Fruit fly (Drosophila melanogaster): ENCODE data around the gene ntc.

The ntc gene

DNA sequence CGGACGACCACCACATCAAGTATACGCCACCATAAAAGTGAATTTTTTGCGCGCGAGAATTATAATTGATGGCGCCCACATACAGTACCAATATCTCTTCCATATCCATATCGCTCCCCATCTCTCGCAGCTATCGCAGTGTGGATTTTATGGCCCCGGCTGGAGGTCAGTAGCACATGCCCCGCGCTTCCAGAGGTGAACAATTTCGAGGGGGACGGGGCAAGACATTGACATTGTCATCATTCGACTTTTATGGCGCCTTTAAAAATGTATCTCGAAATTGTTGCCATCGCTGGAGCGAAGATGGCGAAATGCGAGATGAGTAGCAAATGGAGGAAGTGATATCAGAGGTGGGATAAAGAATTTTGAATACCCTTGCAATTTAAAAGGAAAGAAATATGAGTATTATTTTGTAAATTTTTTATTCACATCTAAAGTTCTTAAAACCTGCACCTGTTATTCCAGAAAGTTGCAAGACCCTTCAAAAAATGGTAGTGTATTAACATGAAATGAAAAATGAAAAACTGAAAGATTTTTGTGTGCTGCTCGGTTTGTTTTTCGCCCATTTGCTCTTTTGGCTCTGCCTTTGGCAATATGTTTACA, 45.8 kb downstream of the ntc start:
- TF ChIP-seq tna (GFP tag; IDR thresholded peaks at IDR 0.05; ENCODE audit: partially characterized antibody) = no peak
- no peak for TF ChIP-seq Kr (GFP tag; optimal IDR thresholded peaks at IDR 0.05)
- no peak for TF ChIP-seq CG15601 (tag; optimal IDR thresholded peaks at IDR 0.05)
- TF ChIP-seq CG11560 (tag; IDR thresholded peaks at IDR 0.05) = no peak
- TF ChIP-seq Opbp (GFP tag; IDR thresholded peaks at IDR 0.05; ENCODE audit: partially characterized antibody) = no peak
- TF ChIP-seq pros (GFP tag; optimal IDR thresholded peaks at IDR 0.05) = no peak
- TF ChIP-seq Hr39 (optimal IDR thresholded peaks at IDR 0.05) = no peak
- TF ChIP-seq CG1832 (GFP tag; optimal IDR thresholded peaks at IDR 0.05) = no peak
- TF ChIP-seq hth (optimal IDR thresholded peaks at IDR 0.05) = no peak
- TF ChIP-seq ATbp (GFP tag; optimal IDR thresholded peaks at IDR 0.05) = no peak
- TF ChIP-seq sob (GFP tag; IDR thresholded peaks at IDR 0.05) = peak; percentile 50; the same call in 1 of the 2 replicates
- peak; percentile 55; the same call in 1 of the 4 replicates for TF ChIP-seq chinmo (GFP tag; IDR thresholded peaks at IDR 0.05; ENCODE audit: partially characterized antibody)
- no peak for TF ChIP-seq CG33213 (GFP tag; optimal IDR thresholded peaks at IDR 0.05)
- no peak for TF ChIP-seq CG4617 (GFP tag; optimal IDR thresholded peaks at IDR 0.05; ENCODE audit: borderline replicate concordance)
- no peak for TF ChIP-seq Jarid2 (GFP tag; optimal IDR thresholded peaks at IDR 0.05)
- TF ChIP-seq CG14441 (GFP tag; IDR thresholded peaks at IDR 0.05) = no peak
- TF ChIP-seq CG2875 (GFP tag; optimal IDR thresholded peaks at IDR 0.05) = no peak
- peak; percentile 31 for TF ChIP-seq CG10147 (GFP tag; optimal IDR thresholded peaks at IDR 0.05)
- TF ChIP-seq bigmax (GFP tag; optimal IDR thresholded peaks at IDR 0.05) = no peak
- TF ChIP-seq CG9932 (GFP tag; IDR thresholded peaks at IDR 0.05) = peak; percentile 74
- TF ChIP-seq CG4854 (GFP tag; optimal IDR thresholded peaks at IDR 0.05) = no peak
- peak; percentile 50 for TF ChIP-seq ems (GFP tag; optimal IDR thresholded peaks at IDR 0.05)
- peak in 1 of 2 experiments; percentile 15 for TF ChIP-seq chif (GFP tag; optimal IDR thresholded peaks at IDR 0.05)
- TF ChIP-seq Xrp1 (GFP tag; IDR thresholded peaks at IDR 0.05) = no peak
- no peak for TF ChIP-seq toy (GFP tag; IDR thresholded peaks at IDR 0.05)
- no peak for TF ChIP-seq Hey (tag; optimal IDR thresholded peaks at IDR 0.05)
- TF ChIP-seq Atf3 (GFP tag; optimal IDR thresholded peaks at IDR 0.05) = no peak
- no peak for TF ChIP-seq nom (GFP tag; optimal IDR thresholded peaks at IDR 0.05)
- TF ChIP-seq ase (GFP tag; IDR thresholded peaks at IDR 0.05) = peak; percentile 44; the same call in 2 of the 3 replicates
- no peak for TF ChIP-seq Dip2 (GFP tag; IDR thresholded peaks at IDR 0.05)
- TF ChIP-seq psq (GFP tag; optimal IDR thresholded peaks at IDR 0.05) = no peak
- no peak for TF ChIP-seq B-H2 (GFP tag; optimal IDR thresholded peaks at IDR 0.05)
- TF ChIP-seq E2f2 (GFP tag; IDR thresholded peaks at IDR 0.05) = no peak
- TF ChIP-seq lbe (GFP tag; optimal IDR thresholded peaks at IDR 0.05) = no peak
- no peak for TF ChIP-seq Fer2 (tag; optimal IDR thresholded peaks at IDR 0.05)
- TF ChIP-seq CG18619 (GFP tag; optimal IDR thresholded peaks at IDR 0.05) = peak; percentile 20
- peak; percentile 13 for TF ChIP-seq Myb (GFP tag; optimal IDR thresholded peaks at IDR 0.05)
- TF ChIP-seq ab (GFP tag; optimal IDR thresholded peaks at IDR 0.05) = no peak
- peak; percentile 41 for TF ChIP-seq CG17359 (tag; optimal IDR thresholded peaks at IDR 0.05)
- TF ChIP-seq dimm (GFP tag; IDR thresholded peaks at IDR 0.05) = no peak
- no peak for TF ChIP-seq nerfin-2 (GFP tag; IDR thresholded peaks at IDR 0.05; ENCODE audit: partially characterized antibody)
- no peak for TF ChIP-seq eve (GFP tag; optimal IDR thresholded peaks at IDR 0.05)
- peak; percentile 16 for TF ChIP-seq CG4424 (GFP tag; optimal IDR thresholded peaks at IDR 0.05)
- peak; percentile 9 for TF ChIP-seq CG9727 (GFP tag; optimal IDR thresholded peaks at IDR 0.05)
- TF ChIP-seq klu (GFP tag; IDR thresholded peaks at IDR 0.05) = no peak
- TF ChIP-seq ttk (GFP tag; IDR thresholded peaks at IDR 0.05) = no peak
- TF ChIP-seq Bteb2 (GFP tag; optimal IDR thresholded peaks at IDR 0.05) = peak; percentile 31
- no peak for TF ChIP-seq wdn (GFP tag; IDR thresholded peaks at IDR 0.05)
- TF ChIP-seq br (optimal IDR thresholded peaks at IDR 0.05) = no peak
- peak; percentile 32 for TF ChIP-seq CG3281 (GFP tag; optimal IDR thresholded peaks at IDR 0.05)
- no peak; the same call in 2 of the 3 replicates for TF ChIP-seq CG14050 (GFP tag; IDR thresholded peaks at IDR 0.05)
